Worm (Caenorhabditis elegans) whole organism, young adult: ENCODE results near the gene clec-121.

Experiments
- B0035.1 ChIP-seq: sonication (generic microtip); optimal IDR thresholded peaks from 2 replicates; lab custom pipeline; 2016; ENCODE audit warnings: missing genetic modification characterization, mild to moderate bottlenecking, missing compliant biosample characterization, missing genotype, missing genetic modification reagents
- aptf-3 ChIP-seq: fragments of 200-800 bp; sonication (Bioruptor generic); IDR thresholded peaks from 2 replicates; pipeline ENCODE4 v1.3.6; 2022; ENCODE audit warnings: missing genetic modification characterization, missing compliant biosample characterization
- ets-4 ChIP-seq: fragments of 200-800 bp; sonication (Bioruptor generic); optimal IDR thresholded peaks from 2 replicates; lab custom pipeline; 2018; ENCODE audit warnings: mild to moderate bottlenecking, missing genetic modification characterization, missing compliant biosample characterization
- fkh-3 ChIP-seq: sonication (generic microtip); optimal IDR thresholded peaks from 2 replicates; lab custom pipeline; 2016; ENCODE audit warnings: mild to moderate bottlenecking, missing genetic modification characterization, missing compliant biosample characterization
- hlh-12 ChIP-seq: sonication (generic microtip); optimal IDR thresholded peaks from 2 replicates; lab custom pipeline; 2016; ENCODE audit warnings: missing genetic modification characterization, missing compliant biosample characterization
- lin-35 ChIP-seq, 3 experiments: fragments of 150-350 bp in 2 of 3; sonication (generic microtip) in 1 of 3; optimal IDR thresholded peaks; 2 replicates each; lab custom pipeline; 2014 to 2018; ENCODE audit warnings: missing biosample characterization in 3 of 3, missing genetic modification characterization in 3 of 3, missing genetic modification reagents in 3 of 3
- mcd-1 ChIP-seq: fragments of 200-800 bp; sonication (Bioruptor generic); IDR thresholded peaks from 2 replicates; pipeline ENCODE4 v1.3.6; 2022; ENCODE audit warnings: missing genetic modification reagents, missing genetic modification characterization, missing compliant biosample characterization
- nhr-120 ChIP-seq: fragments of 200-800 bp; sonication (Bioruptor generic); IDR thresholded peaks from 2 replicates; pipeline ENCODE4 v1.3.6; 2022; ENCODE audit warnings: missing genetic modification characterization, missing compliant biosample characterization
- sea-2 ChIP-seq: fragments of 200-800 bp; sonication (Bioruptor generic); IDR thresholded peaks from 2 replicates; pipeline ENCODE4 v1.3.6; 2022; ENCODE audit warnings: missing genetic modification characterization, missing compliant biosample characterization
- snpc-4 ChIP-seq, 5 experiments: fragments of 150-350 bp in 1 of 5; sonication (generic microtip) in 4 of 5; optimal IDR thresholded peaks; 2 replicates each; lab custom pipeline; 2014 to 2018; ENCODE audit warnings: missing genetic modification characterization in 5 of 5, missing biosample characterization in 3 of 5, antibody characterized with exemption in 2 of 5, mild to moderate bottlenecking in 2 of 5, missing compliant biosample characterization in 2 of 5, missing genotype in 2 of 5, moderate library complexity in 2 of 5, missing genetic modification reagents in 1 of 5
- ztf-3 ChIP-seq: fragments of 200-800 bp; sonication (Bioruptor generic); optimal IDR thresholded peaks from 2 replicates; lab custom pipeline; 2018; ENCODE audit warnings: mild to moderate bottlenecking, missing genetic modification characterization, missing compliant biosample characterization

DNA sequence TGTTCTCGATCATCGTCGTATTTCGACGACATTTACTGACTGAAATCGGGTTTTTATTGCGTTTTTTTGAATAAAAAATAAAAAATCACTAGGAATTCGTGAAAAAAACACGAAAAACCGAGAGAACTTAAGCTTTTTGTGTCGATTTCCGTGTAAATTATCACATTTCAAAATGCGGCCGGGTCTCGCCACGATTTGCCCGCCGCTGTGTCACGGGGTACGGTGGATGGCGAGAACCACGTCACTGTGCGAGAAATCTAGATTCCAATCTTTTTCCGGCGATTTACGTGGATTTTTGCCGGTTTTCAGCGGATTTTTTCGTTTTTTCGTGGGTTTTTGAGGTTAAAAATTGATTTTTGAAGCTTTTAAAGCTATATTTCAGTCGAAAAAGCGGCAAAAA, 25.2 kb upstream of the clec-121 start, which contains the start of gene Y25C1A.8:
- TF ChIP-seq snpc-4 (GFP tag; optimal IDR thresholded peaks at IDR 0.05; lab: Kevin White, UChicago) (peak; percentile 63), snpc-4 (tag; optimal IDR thresholded peaks at IDR 0.05; lab: Kevin White, UChicago) (peak in 3 of 4 experiments; percentile 71 to 73 (median 73)), ets-4 (GFP tag; lab: Kevin White, UChicago) (peak; percentile 78), mcd-1 (peak; percentile 92), hlh-12 (tag; lab: Kevin White, UChicago) (no peak), nhr-120 (GFP tag; lab: Robert Waterston, UW) (no peak), fkh-3 (tag; lab: Kevin White, UChicago) (no peak), sea-2 (no peak), lin-35 (GFP tag; optimal IDR thresholded peaks at IDR 0.05; lab: Kevin White, UChicago) (peak; percentile 3 to 90 (median 71)), B0035.1 (peak; percentile 40), ztf-3 (GFP tag; lab: Kevin White, UChicago) (peak; percentile 48), aptf-3 (GFP tag; lab: Robert Waterston, UW) (no peak)
